Fruit fly (Drosophila melanogaster) whole organism: ENCODE measurements around the gene CG3226.

Experiments used
- CG8478 ChIP-seq: fragments of >200 bp; optimal IDR thresholded peaks from 2 replicates; lab custom pipeline; 2018; ENCODE audit warnings: inconsistent platforms
- EcR ChIP-seq, 2 experiments: fragments of >200 bp; optimal IDR thresholded peaks; 2 replicates each; lab custom pipeline; 2017; ENCODE audit warnings: missing biosample characterization in 2 of 2, missing genetic modification characterization in 2 of 2, missing genetic modification reagents in 2 of 2
- psq ChIP-seq: fragments of >200 bp; optimal IDR thresholded peaks from 2 replicates; lab custom pipeline; 2017
- usp ChIP-seq: fragments of >200 bp; optimal IDR thresholded peaks from 2 replicates; lab custom pipeline; 2017; ENCODE audit warnings: missing biosample characterization, missing genetic modification characterization, mixed read lengths

DNA sequence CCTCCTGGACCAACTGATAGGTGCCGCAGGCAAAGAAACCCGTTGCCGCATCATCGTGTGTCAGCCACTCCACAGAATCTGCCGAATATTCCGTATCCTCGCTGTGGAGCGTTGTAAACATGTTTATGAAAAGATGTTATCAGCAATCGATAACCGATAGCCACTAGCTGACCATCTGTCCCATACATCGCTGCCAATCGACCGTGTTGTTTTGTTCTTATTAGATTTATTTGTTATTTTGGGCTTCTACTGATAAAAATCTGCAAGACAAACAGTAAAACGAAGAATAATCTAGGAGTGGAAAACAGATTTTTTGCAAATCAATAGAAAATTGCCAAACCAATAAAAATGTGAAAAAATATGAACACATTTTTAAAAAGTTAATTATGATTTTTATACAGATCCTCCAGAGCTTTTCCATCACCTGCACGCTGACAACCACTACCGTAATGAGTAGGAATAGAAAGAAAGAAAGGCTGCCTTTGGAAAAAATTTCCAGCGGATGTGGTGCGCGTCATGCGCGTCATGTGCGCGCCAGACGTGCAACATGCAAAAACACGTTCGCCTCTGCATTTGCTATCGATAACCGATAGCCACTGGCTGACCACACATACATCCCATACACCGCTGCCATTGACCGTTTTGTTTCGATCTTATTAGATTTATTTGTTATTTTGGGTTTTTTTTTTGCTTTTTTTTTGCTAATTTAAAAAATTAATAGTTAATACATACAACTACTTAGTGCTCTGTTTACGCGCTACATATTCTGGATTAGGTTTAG lies 34.8 kb upstream of the CG3226 start, which contains the start of gene CG3184:
- no peak for TF ChIP-seq EcR (GFP tag; optimal IDR thresholded peaks at IDR 0.05; lab: Kevin White, UChicago)
- no peak for TF ChIP-seq CG8478
- TF ChIP-seq usp, result no peak
- TF ChIP-seq psq (lab: Kevin White, UChicago), result no peak
